Worm (Caenorhabditis elegans) whole organism, L3 larva: Measurements from ENCODE around the gene Y51H7C.12.

Source experiments
- ceh-28 ChIP-seq: fragments of 150-350 bp; optimal IDR thresholded peaks from 2 replicates; lab custom pipeline; 2014; ENCODE audit warnings: missing biosample characterization, missing genetic modification reagents, missing genetic modification characterization
- ceh-82 ChIP-seq: fragments of 150-350 bp; optimal IDR thresholded peaks from 2 replicates; lab custom pipeline; 2014; ENCODE audit warnings: missing biosample characterization, missing genetic modification characterization
- elt-2 ChIP-seq: sonication (generic microtip); optimal IDR thresholded peaks from 2 replicates; lab custom pipeline; 2016; ENCODE audit warnings: missing genetic modification reagents, mild to moderate bottlenecking, missing genetic modification characterization, missing compliant biosample characterization
- fkh-10 ChIP-seq: sonication (generic microtip); optimal IDR thresholded peaks from 2 replicates; lab custom pipeline; 2017; ENCODE audit warnings: missing biosample characterization, missing genetic modification reagents, missing genetic modification characterization
- fkh-2 ChIP-seq: fragments of 150-350 bp; optimal IDR thresholded peaks from 2 replicates; lab custom pipeline; 2014; ENCODE audit warnings: missing biosample characterization, missing genetic modification reagents, missing genetic modification characterization
- fos-1 ChIP-seq: fragments of 150-350 bp; optimal IDR thresholded peaks from 2 replicates; lab custom pipeline; 2014; ENCODE audit warnings: missing biosample characterization, missing genetic modification characterization
- pha-4 ChIP-seq: fragments of 150-350 bp; optimal IDR thresholded peaks from 2 replicates; lab custom pipeline; 2014; ENCODE audit warnings: missing biosample characterization, missing genetic modification reagents, missing genetic modification characterization
- skn-1 ChIP-seq: fragments of 150-350 bp; optimal IDR thresholded peaks from 2 replicates; lab custom pipeline; 2014; ENCODE audit warnings: missing biosample characterization, missing genetic modification characterization
- snpc-4 ChIP-seq: fragments of 150-350 bp; optimal IDR thresholded peaks from 2 replicates; lab custom pipeline; 2014; ENCODE audit warnings: missing biosample characterization, missing genetic modification characterization
- unc-39 ChIP-seq: sonication (generic microtip); optimal IDR thresholded peaks from 4 replicates; lab custom pipeline; 2017; ENCODE audit warnings: missing biosample characterization, missing genetic modification characterization

- no peak for TF ChIP-seq unc-39 (tag; lab: Kevin White, UChicago)
- no peak for TF ChIP-seq ceh-82 (tag; lab: Kevin White, UChicago)
- TF ChIP-seq elt-2 (tag; lab: Kevin White, UChicago) = no peak
- TF ChIP-seq skn-1 (tag; lab: Kevin White, UChicago) = no peak
- TF ChIP-seq fos-1 (tag; lab: Kevin White, UChicago) = no peak
- no peak for TF ChIP-seq ceh-28 (tag; lab: Kevin White, UChicago)
- no peak for TF ChIP-seq fkh-2 (tag; lab: Kevin White, UChicago)
- no peak for TF ChIP-seq fkh-10 (GFP tag; lab: Kevin White, UChicago)
- TF ChIP-seq pha-4 (tag; lab: Kevin White, UChicago) = no peak
- TF ChIP-seq snpc-4 (tag; lab: Kevin White, UChicago) = no peak
These were observed 26.9 kb upstream of the Y51H7C.12 start, which contains the start of gene H17B01.5 for ce11 chrII:1473481-1473880.
